Fruit fly (Drosophila melanogaster): Measurements from ENCODE around the gene CG32087.

Gene CG32087

dm6 chr3L:11711059-11711628 is 20.8 kb upstream of the CG32087 start, which contains the start of gene crim:
TSS of gene crim (minus strand) at chr3L:11711386.
- TF ChIP-seq CG10669 (GFP tag; optimal IDR thresholded peaks at IDR 0.05) (no peak), Hr38 (GFP tag; optimal IDR thresholded peaks at IDR 0.05) (no peak), CG8632 (GFP tag; optimal IDR thresholded peaks at IDR 0.05) (no peak), fkh (GFP tag; optimal IDR thresholded peaks at IDR 0.05) (peak; percentile 80), cyc (GFP tag; optimal IDR thresholded peaks at IDR 0.05) (peak; percentile 1), CG3919 (GFP tag; optimal IDR thresholded peaks at IDR 0.05) (no peak), fd85E (GFP tag; optimal IDR thresholded peaks at IDR 0.05) (no peak), lz (GFP tag; optimal IDR thresholded peaks at IDR 0.05) (no peak), OdsH (GFP tag; optimal IDR thresholded peaks at IDR 0.05) (no peak), CG10631 (GFP tag; optimal IDR thresholded peaks at IDR 0.05) (no peak)

dm6 chr3L:11711789-11712188 is 20.2 kb upstream of the CG32087 start:
- no peak for TF ChIP-seq CG6854 (GFP tag; optimal IDR thresholded peaks at IDR 0.05)
- TF ChIP-seq CG16779 (tag; optimal IDR thresholded peaks at IDR 0.05) = no peak
- TF ChIP-seq Eip93F (GFP tag; optimal IDR thresholded peaks at IDR 0.05) = no peak
- no peak for TF ChIP-seq CG4318 (GFP tag; optimal IDR thresholded peaks at IDR 0.05)
- TF ChIP-seq CG1621 (tag; optimal IDR thresholded peaks at IDR 0.05) = no peak
- TF ChIP-seq CG34406 (GFP tag; optimal IDR thresholded peaks at IDR 0.05) = no peak
- TF ChIP-seq CG6808 (GFP tag; optimal IDR thresholded peaks at IDR 0.05) = no peak
- no peak for TF ChIP-seq CG11762 (GFP tag; optimal IDR thresholded peaks at IDR 0.05; ENCODE audit: insufficient read depth)
- no peak for TF ChIP-seq CG10669 (GFP tag; optimal IDR thresholded peaks at IDR 0.05)
- TF ChIP-seq ss (GFP tag; optimal IDR thresholded peaks at IDR 0.05) = no peak
- TF ChIP-seq Sox15 (GFP tag; optimal IDR thresholded peaks at IDR 0.05) = no peak
- no peak for TF ChIP-seq svp (GFP tag)
- no peak for TF ChIP-seq Hr39 (GFP tag; optimal IDR thresholded peaks at IDR 0.05)
- TF ChIP-seq CG8119 (GFP tag; IDR thresholded peaks at IDR 0.05) = no peak
- no peak for TF ChIP-seq salr (GFP tag; optimal IDR thresholded peaks at IDR 0.05)
- TF ChIP-seq CG6276 (GFP tag; optimal IDR thresholded peaks at IDR 0.05) = no peak

dm6 chr3L:11712839-11713238 is 19.1 kb upstream of the CG32087 start:
- no peak for TF ChIP-seq Blimp-1 (GFP tag; optimal IDR thresholded peaks at IDR 0.05)
- no peak for TF ChIP-seq Met (GFP tag; optimal IDR thresholded peaks at IDR 0.05)
- peak; percentile 32 for TF ChIP-seq spab (GFP tag; optimal IDR thresholded peaks at IDR 0.05)
- TF ChIP-seq Eip78C (GFP tag) = peak; percentile 91
- peak; percentile 46 for TF ChIP-seq CG3919 (GFP tag; optimal IDR thresholded peaks at IDR 0.05)
- TF ChIP-seq eg (GFP tag; IDR thresholded peaks at IDR 0.05) = no peak
- no peak for TF ChIP-seq vri (GFP tag; optimal IDR thresholded peaks at IDR 0.05)
- no peak for TF ChIP-seq CG6854 (GFP tag; optimal IDR thresholded peaks at IDR 0.05)
- no peak for TF ChIP-seq dac (GFP tag; optimal IDR thresholded peaks at IDR 0.05)
- TF ChIP-seq net (GFP tag; optimal IDR thresholded peaks at IDR 0.05) = no peak
- TF ChIP-seq CG6808 (GFP tag; optimal IDR thresholded peaks at IDR 0.05) = peak; percentile 13
- peak; percentile 1 for TF ChIP-seq CG6792 (GFP tag; optimal IDR thresholded peaks at IDR 0.05)
- TF ChIP-seq CG10669 (GFP tag; optimal IDR thresholded peaks at IDR 0.05) = peak; percentile 43
- no peak for TF ChIP-seq CG7368 (GFP tag; optimal IDR thresholded peaks at IDR 0.05)
- TF ChIP-seq CG6163 (GFP tag; IDR thresholded peaks at IDR 0.05) = 0 out of 3 replicates have a peak, but pooled peaks have one; percentile 35
- no peak for TF ChIP-seq Ets96B (tag; optimal IDR thresholded peaks at IDR 0.05)
- no peak for TF ChIP-seq topi (GFP tag; optimal IDR thresholded peaks at IDR 0.05)
- no peak for TF ChIP-seq esn (GFP tag; optimal IDR thresholded peaks at IDR 0.05)
- peak; percentile 59 for TF ChIP-seq dsx (GFP tag; optimal IDR thresholded peaks at IDR 0.05; ENCODE audit: poor library complexity, severe bottlenecking)
- peak; percentile 16 for TF ChIP-seq OdsH (GFP tag; optimal IDR thresholded peaks at IDR 0.05)
- peak; percentile 9 for TF ChIP-seq CG3032 (tag; optimal IDR thresholded peaks at IDR 0.05)
- no peak for TF ChIP-seq CG11294 (GFP tag; IDR thresholded peaks at IDR 0.05)
- no peak for TF ChIP-seq CG15336 (GFP tag; IDR thresholded peaks at IDR 0.05)
- no peak for TF ChIP-seq achi (GFP tag; optimal IDR thresholded peaks at IDR 0.05)
- TF ChIP-seq Eip75B (GFP tag; optimal IDR thresholded peaks at IDR 0.05) = no peak
- no peak for TF ChIP-seq CG4318 (GFP tag; optimal IDR thresholded peaks at IDR 0.05)
- peak; percentile 6 to 45 for TF ChIP-seq ss (GFP tag; optimal IDR thresholded peaks at IDR 0.05)
- TF ChIP-seq CG34406 (GFP tag; optimal IDR thresholded peaks at IDR 0.05) = no peak
- no peak for TF ChIP-seq Eip93F (GFP tag; optimal IDR thresholded peaks at IDR 0.05)
- TF ChIP-seq svp (GFP tag) = no peak
- TF ChIP-seq Lpt (GFP tag; optimal IDR thresholded peaks at IDR 0.05) = no peak
- no peak for TF ChIP-seq Smox (GFP tag; optimal IDR thresholded peaks at IDR 0.05)

Measured in whole organism, prepupa.